Worm (Caenorhabditis elegans): Measurements from ENCODE around the gene csa-1.

DNA sequence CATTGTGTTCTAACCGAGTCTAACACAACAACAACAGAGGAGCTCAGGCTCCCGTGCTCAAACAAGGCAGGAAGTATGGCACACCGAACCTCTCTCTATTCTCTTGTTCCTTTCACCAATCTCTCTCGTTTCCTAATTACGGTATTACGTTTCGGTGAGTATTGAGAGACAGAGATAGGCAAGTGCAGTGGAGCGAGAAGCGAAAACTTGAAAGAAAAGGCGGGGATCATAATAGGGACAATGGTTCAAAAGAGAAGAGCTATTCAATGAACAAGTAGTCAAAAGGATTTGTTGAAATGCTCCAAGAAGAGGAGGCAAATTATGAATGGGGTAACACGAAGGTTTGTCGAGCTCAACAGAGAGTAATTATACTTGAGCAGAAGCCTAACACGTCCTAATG lies 6.2 kb downstream of the csa-1 start:
- TF ChIP-seq W03F9.2 (tag; optimal IDR thresholded peaks at IDR 0.05) = no peak
- TF ChIP-seq him-1 (tag; optimal IDR thresholded peaks at IDR 0.05) = no peak
- TF ChIP-seq dao-5 (tag; optimal IDR thresholded peaks at IDR 0.05) = no peak

Measured in whole organism, L4/young adult.